Worm (Caenorhabditis elegans): ENCODE measurements around the gene Y43F8C.3.

The Y43F8C.3 gene

ce11 chrV:19570102-19570501 lies 52.3 kb downstream of the Y43F8C.3 start:
- TF ChIP-seq unc-120 (tag; optimal IDR thresholded peaks at IDR 0.05; ENCODE audit: poor library complexity, severe bottlenecking) (no peak), sptf-1 (tag; optimal IDR thresholded peaks at IDR 0.05) (no peak), nhr-76 (tag; optimal IDR thresholded peaks at IDR 0.05) (no peak), flh-1 (GFP tag; optimal IDR thresholded peaks at IDR 0.05) (no peak), ces-1 (GFP tag; optimal IDR thresholded peaks at IDR 0.05) (no peak), unc-62 (GFP tag; optimal IDR thresholded peaks at IDR 0.05) (no peak), ceh-39 (tag; optimal IDR thresholded peaks at IDR 0.05) (no peak), zip-8 (tag; optimal IDR thresholded peaks at IDR 0.05) (no peak), lin-13 (tag; optimal IDR thresholded peaks at IDR 0.05) (no peak), elt-1 (tag; optimal IDR thresholded peaks at IDR 0.05; ENCODE audit: borderline replicate concordance, insufficient read depth) (no peak), ztf-11 (tag; optimal IDR thresholded peaks at IDR 0.05) (no peak)

DNA sequence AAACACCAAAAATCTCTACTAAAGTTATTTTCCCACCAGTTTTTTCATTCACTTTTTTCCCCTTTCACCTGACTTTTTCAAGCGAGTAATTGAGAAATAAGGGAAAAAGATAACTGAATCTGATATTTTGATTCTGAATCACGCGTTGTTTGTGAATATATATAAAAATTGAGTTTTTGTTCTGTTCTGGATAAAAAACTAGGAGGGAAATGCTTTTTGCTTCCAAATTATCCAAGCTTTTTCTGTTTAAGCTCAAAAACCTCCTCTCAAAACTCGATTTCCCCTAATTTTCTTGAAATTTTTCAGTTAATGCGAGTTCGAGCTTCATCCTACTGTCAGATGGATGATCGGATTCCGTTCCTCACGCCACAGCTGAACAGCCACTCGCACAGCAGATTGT lies 57.3 kb downstream of the Y43F8C.3 start, which contains the start of gene kcnl-1:
kcnl-1 (plus strand) TSS at position 301 of the 400 bp plus-strand sequence.
- no peak for TF ChIP-seq ceh-43 (GFP tag; optimal IDR thresholded peaks at IDR 0.05)
- TF ChIP-seq sptf-1 (tag; optimal IDR thresholded peaks at IDR 0.05): no peak
- TF ChIP-seq ces-1 (GFP tag; optimal IDR thresholded peaks at IDR 0.05): no peak
- TF ChIP-seq elt-3 (tag; optimal IDR thresholded peaks at IDR 0.05): no peak
- no peak for TF ChIP-seq nhr-2 (tag; optimal IDR thresholded peaks at IDR 0.05)
- no peak for TF ChIP-seq lin-32 (GFP tag; optimal IDR thresholded peaks at IDR 0.05)
- TF ChIP-seq sem-2 (GFP tag; optimal IDR thresholded peaks at IDR 0.05): no peak
- TF ChIP-seq M03D4.4 (tag; optimal IDR thresholded peaks at IDR 0.05): no peak
- TF ChIP-seq elt-1 (tag; optimal IDR thresholded peaks at IDR 0.05; ENCODE audit: borderline replicate concordance, insufficient read depth): no peak
- TF ChIP-seq unc-39 (tag; optimal IDR thresholded peaks at IDR 0.05): no peak

Measured in whole organism, mixed stage, embryonic.